Fruit fly (Drosophila melanogaster) whole organism, wandering third instar larva: Measurements from ENCODE around the gene RpL32.

Experiments
- Abd-B ChIP-seq: fragments of >200 bp; optimal IDR thresholded peaks from 2 replicates; lab custom pipeline; 2017; ENCODE audit warnings: missing biosample characterization, missing genetic modification characterization
- CG32264 ChIP-seq: fragments of 200-800 bp; sonication (Bioruptor generic); optimal IDR thresholded peaks from 2 replicates; lab custom pipeline; 2016; ENCODE audit warnings: missing biosample characterization, missing genetic modification characterization
- CrebA ChIP-seq: fragments of 200-800 bp; sonication (Bioruptor generic); optimal IDR thresholded peaks from 2 replicates; lab custom pipeline; 2016; ENCODE audit warnings: missing biosample characterization, mild to moderate bottlenecking, missing genetic modification characterization, borderline replicate concordance
- Dfd ChIP-seq: fragments of >200 bp; optimal IDR thresholded peaks from 2 replicates; lab custom pipeline; 2017; ENCODE audit warnings: missing biosample characterization, missing genetic modification characterization
- Dif ChIP-seq: fragments of 200-275, 200-300 bp; sonication (Bioruptor generic); optimal IDR thresholded peaks from 2 replicates; lab custom pipeline; 2018; ENCODE audit warnings: missing biosample characterization, missing genetic modification characterization; ENCODE audit not compliant: partially characterized antibody
- HLH106 ChIP-seq: fragments of 200-800 bp; optimal IDR thresholded peaks from 3 replicates; lab custom pipeline; 2019; ENCODE audit warnings: missing biosample characterization, mild to moderate bottlenecking, missing genetic modification characterization, moderate library complexity
- Hr78 ChIP-seq: fragments of >200 bp; optimal IDR thresholded peaks from 2 replicates; lab custom pipeline; 2017; ENCODE audit warnings: missing biosample characterization, missing genetic modification characterization
- Hr83 ChIP-seq: fragments of 200-300 bp; sonication (Bioruptor generic); optimal IDR thresholded peaks from 2 replicates; lab custom pipeline; 2016; ENCODE audit warnings: missing biosample characterization, mild to moderate bottlenecking, missing genetic modification characterization, moderate library complexity; ENCODE audit not compliant: poor library complexity, severe bottlenecking
- Jra ChIP-seq: sonication (Bioruptor generic); optimal IDR thresholded peaks from 2 replicates; lab custom pipeline; 2016; ENCODE audit warnings: missing biosample characterization, missing genetic modification characterization
- Mio ChIP-seq: sonication (Bioruptor generic); optimal IDR thresholded peaks from 2 replicates; lab custom pipeline; 2016; ENCODE audit warnings: missing biosample characterization, missing genetic modification characterization
- Myc ChIP-seq: fragments of >200 bp; optimal IDR thresholded peaks from 2 replicates; lab custom pipeline; 2017
- Rel ChIP-seq, 2 experiments: fragments of 200-800 bp; sonication (Bioruptor generic) in 1 of 2; optimal IDR thresholded peaks; 2 replicates in 1 of 2; 3 replicates in 1 of 2; lab custom pipeline; 2016 to 2019; ENCODE audit warnings: mild to moderate bottlenecking in 2 of 2, missing biosample characterization in 2 of 2, missing genetic modification characterization in 2 of 2, moderate library complexity in 1 of 2
- Sp1 ChIP-seq: fragments of 200-800 bp; sonication (Bioruptor generic); optimal IDR thresholded peaks from 3 replicates; lab custom pipeline; 2019; ENCODE audit warnings: missing biosample characterization, mild to moderate bottlenecking, missing genetic modification characterization, moderate library complexity
- Vsx2 ChIP-seq: fragments of 200-300, 225-300 bp; sonication (Bioruptor generic); optimal IDR thresholded peaks from 2 replicates; lab custom pipeline; 2018; ENCODE audit warnings: missing biosample characterization, missing genetic modification characterization; ENCODE audit not compliant: partially characterized antibody
- br ChIP-seq: fragments of 200-800 bp; sonication (Bioruptor generic); optimal IDR thresholded peaks from 2 replicates; lab custom pipeline; 2016; ENCODE audit warnings: missing biosample characterization, missing genetic modification characterization
- brk ChIP-seq: fragments of 200-800 bp; sonication (Bioruptor generic); optimal IDR thresholded peaks from 2 replicates; lab custom pipeline; 2016; ENCODE audit warnings: missing biosample characterization, mild to moderate bottlenecking, missing genetic modification characterization
- dl ChIP-seq, 2 experiments: fragments of 175-275, 200-275 bp in 1 of 2; fragments of 200-275 bp in 1 of 2; sonication (Bioruptor generic); optimal IDR thresholded peaks; lab custom pipeline; 2018; ENCODE audit warnings: mild to moderate bottlenecking in 2 of 2, missing biosample characterization in 2 of 2, missing genetic modification characterization in 2 of 2, moderate library complexity in 2 of 2; ENCODE audit not compliant: partially characterized antibody in 2 of 2, insufficient read depth in 1 of 2
- dmrt93B ChIP-seq: fragments of 200-800 bp; sonication (Bioruptor generic); optimal IDR thresholded peaks from 2 replicates; lab custom pipeline; 2018; ENCODE audit warnings: missing biosample characterization, mild to moderate bottlenecking, missing genetic modification characterization
- ey ChIP-seq: fragments of 200-800 bp; sonication (Bioruptor generic); optimal IDR thresholded peaks from 2 replicates; lab custom pipeline; 2016; ENCODE audit warnings: missing biosample characterization, missing genetic modification characterization
- h ChIP-seq: fragments of 200-800 bp; sonication (Bioruptor generic); optimal IDR thresholded peaks from 3 replicates; lab custom pipeline; 2016; ENCODE audit warnings: missing biosample characterization, mild to moderate bottlenecking, missing genetic modification characterization
- jim ChIP-seq: fragments of 175-275, 200-325 bp; sonication (Bioruptor generic); optimal IDR thresholded peaks from 2 replicates; lab custom pipeline; 2016; ENCODE audit warnings: missing biosample characterization, mild to moderate bottlenecking, missing genetic modification characterization
- psq ChIP-seq: fragments of 200-800 bp; sonication (Bioruptor generic); optimal IDR thresholded peaks from 3 replicates; lab custom pipeline; 2017; ENCODE audit warnings: missing biosample characterization, mild to moderate bottlenecking, missing genetic modification characterization, moderate library complexity
- rgr ChIP-seq: fragments of 200-800 bp; sonication (Bioruptor generic); optimal IDR thresholded peaks from 3 replicates; lab custom pipeline; 2016; ENCODE audit warnings: missing biosample characterization, mild to moderate bottlenecking, missing genetic modification characterization
- sage ChIP-seq: fragments of 200-800 bp; sonication (Bioruptor generic); optimal IDR thresholded peaks from 2 replicates; lab custom pipeline; 2016; ENCODE audit warnings: missing biosample characterization, mild to moderate bottlenecking, missing genetic modification characterization
- sv ChIP-seq: fragments of 200-800 bp; sonication (Bioruptor generic); optimal IDR thresholded peaks from 3 replicates; lab custom pipeline; 2016; ENCODE audit warnings: missing biosample characterization, missing genetic modification characterization
- usp ChIP-seq: fragments of >200 bp; optimal IDR thresholded peaks from 2 replicates; lab custom pipeline; 2017; ENCODE audit warnings: missing biosample characterization, missing genetic modification characterization
- woc ChIP-seq: sonication (Bioruptor generic); optimal IDR thresholded peaks from 2 replicates; lab custom pipeline; 2016; ENCODE audit warnings: missing biosample characterization, mild to moderate bottlenecking, missing genetic modification characterization

Gene RpL32

dm6 chr3R:30030061-30030460 is 15.9 kb downstream of the RpL32 start:
- no peak for TF ChIP-seq HLH106 (tag; lab: Kevin White, UChicago)
- no peak for TF ChIP-seq brk
- TF ChIP-seq br (GFP tag; lab: Kevin White, UChicago) = no peak
- no peak for TF ChIP-seq CG32264 (GFP tag; lab: Kevin White, UChicago)
- no peak for TF ChIP-seq jim (GFP tag; lab: Kevin White, UChicago)
- TF ChIP-seq h (GFP tag; lab: Kevin White, UChicago) = no peak
- no peak for TF ChIP-seq ey (GFP tag; lab: Kevin White, UChicago)
- no peak for TF ChIP-seq woc (GFP tag; lab: Kevin White, UChicago)
- TF ChIP-seq Hr78 (GFP tag; lab: Kevin White, UChicago) = no peak
- TF ChIP-seq Hr83 (GFP tag; lab: Kevin White, UChicago) = no peak
- no peak for TF ChIP-seq sage (GFP tag; lab: Kevin White, UChicago)
- no peak for TF ChIP-seq Rel (GFP tag; optimal IDR thresholded peaks at IDR 0.05; lab: Kevin White, UChicago)
- no peak for TF ChIP-seq Rel (tag; optimal IDR thresholded peaks at IDR 0.05; lab: Kevin White, UChicago)
- TF ChIP-seq dl (GFP tag; optimal IDR thresholded peaks at IDR 0.05; lab: Kevin White, UChicago; ENCODE audit: insufficient read depth in 1 of 2, partially characterized antibody in 2 of 2) = no peak
- no peak for TF ChIP-seq rgr (GFP tag; lab: Kevin White, UChicago)
- TF ChIP-seq Abd-B (GFP tag; lab: Kevin White, UChicago) = no peak
- TF ChIP-seq Jra (GFP tag; lab: Kevin White, UChicago) = no peak
- no peak for TF ChIP-seq Dfd (GFP tag; lab: Kevin White, UChicago)
- no peak for TF ChIP-seq Vsx2 (GFP tag; lab: Kevin White, UChicago)
- no peak for TF ChIP-seq sv (GFP tag; lab: Kevin White, UChicago)
- TF ChIP-seq Mio (GFP tag; lab: Kevin White, UChicago) = no peak

- TF ChIP-seq CrebA (GFP tag; lab: Kevin White, UChicago) = no peak
- TF ChIP-seq, all 38 proteins: peak for 0
Measured at dm6 chr3R:30023445-30023844, 22.5 kb downstream of the RpL32 start.

DNA sequence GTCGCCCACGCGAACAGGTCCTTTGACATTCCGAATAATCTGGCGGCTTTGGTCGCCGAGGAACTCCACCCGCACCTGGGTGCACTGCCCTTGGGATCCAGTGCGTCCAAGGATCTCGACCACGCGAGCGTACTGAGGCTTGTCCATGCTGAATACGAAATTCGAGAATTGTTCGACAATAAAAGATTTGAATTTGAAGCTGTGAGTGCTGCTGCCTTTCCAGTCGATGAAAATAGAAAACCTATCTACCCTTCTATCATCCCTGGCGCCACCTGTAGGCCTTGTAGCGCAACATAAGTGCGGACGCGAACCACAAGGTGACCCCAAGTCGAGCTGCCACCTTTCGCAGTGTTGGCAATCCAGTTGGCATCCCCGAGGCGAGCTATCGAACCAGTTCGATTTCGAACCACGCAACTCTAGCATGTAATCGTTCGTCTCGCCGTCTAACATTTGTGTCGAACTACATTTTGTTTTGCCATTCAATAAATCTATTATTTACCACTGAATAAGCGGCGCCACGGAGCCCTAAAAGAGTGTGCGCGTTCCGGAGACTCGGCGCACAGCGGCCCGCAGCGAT is 23.4 kb downstream of the RpL32 start, which contains the start of the genes RpS28a and Axn:
Gene RpS28a (minus strand): TSS at position 197 of the 577 bp plus-strand sequence.
Gene Axn (plus strand): TSS at position 391 of the 577 bp plus-strand sequence.
- TF ChIP-seq CrebA (GFP tag; lab: Kevin White, UChicago) (no peak), Hr78 (GFP tag; lab: Kevin White, UChicago) (peak; percentile 23), dmrt93B (no peak), Myc (lab: Kevin White, UChicago) (peak; percentile 72), usp (GFP tag; lab: Kevin White, UChicago) (no peak)

dm6 chr3R:30021559-30022451 is 24.2 kb downstream of the RpL32 start, which contains the start of gene Mgat2:
Mgat2 (minus strand) TSS chr3R:30022221.
- TF ChIP-seq br (GFP tag; lab: Kevin White, UChicago) = peak; percentile 19
- peak; percentile 81 for TF ChIP-seq Dif (GFP tag; lab: Kevin White, UChicago)
- no peak for TF ChIP-seq Rel (GFP tag; optimal IDR thresholded peaks at IDR 0.05; lab: Kevin White, UChicago)
- peak; percentile 70 for TF ChIP-seq Rel (tag; optimal IDR thresholded peaks at IDR 0.05; lab: Kevin White, UChicago)
- TF ChIP-seq dl (GFP tag; optimal IDR thresholded peaks at IDR 0.05; lab: Kevin White, UChicago; ENCODE audit: insufficient read depth in 1 of 2, partially characterized antibody in 2 of 2) = peak in 1 of 2 experiments; percentile 41
- TF ChIP-seq Sp1 (GFP tag; lab: Kevin White, UChicago) = peak; percentile 57
- peak; percentile 26 for TF ChIP-seq Vsx2 (GFP tag; lab: Kevin White, UChicago)
- no peak for TF ChIP-seq h (GFP tag; lab: Kevin White, UChicago)
- TF ChIP-seq Jra (GFP tag; lab: Kevin White, UChicago) = peak; percentile 59
- TF ChIP-seq dmrt93B = no peak
- TF ChIP-seq psq (GFP tag; lab: Kevin White, UChicago) = peak; percentile 11
- no peak for TF ChIP-seq CG32264 (GFP tag; lab: Kevin White, UChicago)
